Worm (Caenorhabditis elegans): ENCODE measurements around the gene K07B1.7.

ce11 chrV:9327691-9328090 lies 19.1 kb downstream of the K07B1.7 start:
- TF ChIP-seq lin-35 (GFP tag; optimal IDR thresholded peaks at IDR 0.05) (no peak), pha-4 (tag; optimal IDR thresholded peaks at IDR 0.05) (no peak), tlf-1 (GFP tag; optimal IDR thresholded peaks at IDR 0.05) (no peak), athp-1 (tag; optimal IDR thresholded peaks at IDR 0.05) (no peak), unc-130 (GFP tag; optimal IDR thresholded peaks at IDR 0.05) (no peak), hmg-1.2 (GFP tag; IDR thresholded peaks at IDR 0.05) (no peak), bed-2 (GFP tag; IDR thresholded peaks at IDR 0.05) (no peak), F57A8.1 (GFP tag; optimal IDR thresholded peaks at IDR 0.05) (no peak), F39B2.1 (GFP tag; IDR thresholded peaks at IDR 0.05) (no peak), mcd-1 (GFP tag; IDR thresholded peaks at IDR 0.05) (no peak)

All from whole organism, young adult.